Worm (Caenorhabditis elegans) whole organism, midembryonic: ENCODE measurements around the gene ZK856.19.

ENCODE experiments used
- T22C8.4 ChIP-seq: fragments of 200-800 bp; sonication (Bioruptor generic); IDR thresholded peaks from 2 replicates; pipeline ENCODE4 v1.3.6; 2022; ENCODE audit warnings: missing genetic modification characterization, missing compliant biosample characterization
- cog-1 ChIP-seq: sonication (generic microtip); optimal IDR thresholded peaks from 2 replicates; lab custom pipeline; 2016; ENCODE audit warnings: missing genetic modification characterization, missing compliant biosample characterization
- flt-1 ChIP-seq: fragments of 200-800 bp; sonication (Bioruptor generic); IDR thresholded peaks from 2 replicates; pipeline ENCODE4 v1.3.6; 2022; ENCODE audit warnings: missing genetic modification characterization, missing compliant biosample characterization
- klf-2 ChIP-seq: fragments of 200-800 bp; sonication (Bioruptor generic); conservative IDR thresholded peaks from 2 replicates; pipeline ENCODE4 v1.3.6; 2022; ENCODE audit warnings: missing genetic modification reagents, missing genetic modification characterization, missing compliant biosample characterization
- med-1 ChIP-seq: sonication (generic microtip); optimal IDR thresholded peaks from 2 replicates; lab custom pipeline; 2017; ENCODE audit warnings: missing genetic modification characterization, mild to moderate bottlenecking, missing compliant biosample characterization, antibody characterized with exemption, missing genetic modification reagents; ENCODE audit not compliant: insufficient read depth
- ref-1 ChIP-seq: fragments of 200-800 bp; sonication (Bioruptor generic); conservative IDR thresholded peaks from 2 replicates; pipeline ENCODE4 v1.3.6; 2022; ENCODE audit warnings: missing genetic modification reagents, missing genetic modification characterization, missing compliant biosample characterization
- tab-1 ChIP-seq: fragments of 200-800 bp; sonication (Bioruptor generic); IDR thresholded peaks from 2 replicates; pipeline ENCODE4 v1.3.6; 2022; ENCODE audit warnings: missing genetic modification characterization, missing compliant biosample characterization
- ztf-23 ChIP-seq: fragments of 200-800 bp; sonication (Bioruptor generic); IDR thresholded peaks from 2 replicates; pipeline ENCODE4 v1.3.6; 2022; ENCODE audit warnings: missing genetic modification reagents, missing genetic modification characterization, missing compliant biosample characterization
- ztf-29 ChIP-seq: fragments of 200-800 bp; sonication (Bioruptor generic); IDR thresholded peaks from 2 replicates; pipeline ENCODE4 v1.3.6; 2022; ENCODE audit warnings: missing genetic modification reagents, missing genetic modification characterization, missing compliant biosample characterization

ZK856.19 gene

ce11 chrV:10204863-10205338 is at the start of gene ZK856.19, which contains the start of gene ZK856.11:
Gene ZK856.19, minus strand, starts transcription at chrV:10204913.
Gene ZK856.11, minus strand, starts transcription at chrV:10204938.
- no peak for TF ChIP-seq klf-2 (GFP tag; lab: Robert Waterston, UW)
- no peak for TF ChIP-seq cog-1 (tag; lab: Kevin White, UChicago)
- no peak for TF ChIP-seq med-1 (GFP tag; lab: Kevin White, UChicago)
- no peak for TF ChIP-seq ztf-23
- TF ChIP-seq T22C8.4 (GFP tag; lab: Robert Waterston, UW) = no peak
- TF ChIP-seq tab-1 (GFP tag; lab: Robert Waterston, UW) = no peak
- TF ChIP-seq flt-1 (GFP tag; lab: Robert Waterston, UW) = no peak
- TF ChIP-seq ref-1 = no peak
- TF ChIP-seq ztf-29 = no peak

- no peak for TF ChIP-seq cog-1 (tag; lab: Kevin White, UChicago)
- no peak for TF ChIP-seq ztf-29
- TF ChIP-seq ztf-23 = no peak
- TF ChIP-seq ref-1 = no peak
- no peak for TF ChIP-seq flt-1 (GFP tag; lab: Robert Waterston, UW)
- no peak for TF ChIP-seq med-1 (GFP tag; lab: Kevin White, UChicago)
- no peak for TF ChIP-seq T22C8.4 (GFP tag; lab: Robert Waterston, UW)
- TF ChIP-seq klf-2 (GFP tag; lab: Robert Waterston, UW) = no peak
- TF ChIP-seq tab-1 (GFP tag; lab: Robert Waterston, UW) = no peak
Observed at ce11 chrV:10252682-10253081, 48.0 kb upstream of the ZK856.19 start.

ce11 chrV:10249515-10249914 is 44.8 kb upstream of the ZK856.19 start:
- TF ChIP-seq tab-1 (GFP tag; lab: Robert Waterston, UW) (no peak), cog-1 (tag; lab: Kevin White, UChicago) (no peak), med-1 (GFP tag; lab: Kevin White, UChicago) (no peak), ztf-23 (no peak), T22C8.4 (GFP tag; lab: Robert Waterston, UW) (no peak), flt-1 (GFP tag; lab: Robert Waterston, UW) (no peak), klf-2 (GFP tag; lab: Robert Waterston, UW) (no peak), ref-1 (no peak), ztf-29 (no peak)

ce11 chrV:10248255-10248979 is 43.7 kb upstream of the ZK856.19 start, which contains the start of gene akt-1:
Gene akt-1, plus strand, starts transcription at chrV:10248905.
- TF ChIP-seq T22C8.4 (GFP tag; lab: Robert Waterston, UW) (no peak), ref-1 (no peak), med-1 (GFP tag; lab: Kevin White, UChicago) (no peak), ztf-29 (no peak), ztf-23 (no peak), klf-2 (GFP tag; lab: Robert Waterston, UW) (no peak), cog-1 (tag; lab: Kevin White, UChicago) (no peak), flt-1 (GFP tag; lab: Robert Waterston, UW) (no peak), tab-1 (GFP tag; lab: Robert Waterston, UW) (no peak)

- no peak for TF ChIP-seq med-1 (GFP tag; lab: Kevin White, UChicago)
- no peak for TF ChIP-seq flt-1 (GFP tag; lab: Robert Waterston, UW)
- no peak for TF ChIP-seq T22C8.4 (GFP tag; lab: Robert Waterston, UW)
- no peak for TF ChIP-seq ref-1
- TF ChIP-seq ztf-23 = no peak
- TF ChIP-seq ztf-29 = no peak
- TF ChIP-seq tab-1 (GFP tag; lab: Robert Waterston, UW) = no peak
- no peak for TF ChIP-seq cog-1 (tag; lab: Kevin White, UChicago)
- no peak for TF ChIP-seq klf-2 (GFP tag; lab: Robert Waterston, UW)
Observed at ce11 chrV:10247673-10248239, 43.0 kb upstream of the ZK856.19 start.

ce11 chrV:10246967-10247366 is 42.3 kb upstream of the ZK856.19 start:
- no peak for TF ChIP-seq flt-1 (GFP tag; lab: Robert Waterston, UW)
- TF ChIP-seq klf-2 (GFP tag; lab: Robert Waterston, UW) = no peak
- TF ChIP-seq ref-1 = no peak
- no peak for TF ChIP-seq ztf-29
- no peak for TF ChIP-seq T22C8.4 (GFP tag; lab: Robert Waterston, UW)
- TF ChIP-seq med-1 (GFP tag; lab: Kevin White, UChicago) = no peak
- TF ChIP-seq ztf-23 = no peak
- no peak for TF ChIP-seq cog-1 (tag; lab: Kevin White, UChicago)
- TF ChIP-seq tab-1 (GFP tag; lab: Robert Waterston, UW) = no peak

- TF ChIP-seq T22C8.4 (GFP tag; lab: Robert Waterston, UW) (no peak), ref-1 (no peak), cog-1 (tag; lab: Kevin White, UChicago) (no peak), klf-2 (GFP tag; lab: Robert Waterston, UW) (no peak), med-1 (GFP tag; lab: Kevin White, UChicago) (no peak), ztf-29 (no peak), flt-1 (GFP tag; lab: Robert Waterston, UW) (no peak), ztf-23 (no peak), tab-1 (GFP tag; lab: Robert Waterston, UW) (no peak)
Observed at ce11 chrV:10246443-10246885, 41.8 kb upstream of the ZK856.19 start.

- no peak for TF ChIP-seq tab-1 (GFP tag; lab: Robert Waterston, UW)
- TF ChIP-seq T22C8.4 (GFP tag; lab: Robert Waterston, UW) = no peak
- no peak for TF ChIP-seq med-1 (GFP tag; lab: Kevin White, UChicago)
- no peak for TF ChIP-seq klf-2 (GFP tag; lab: Robert Waterston, UW)
- no peak for TF ChIP-seq flt-1 (GFP tag; lab: Robert Waterston, UW)
- no peak for TF ChIP-seq ztf-29
- TF ChIP-seq ref-1 = no peak
- TF ChIP-seq cog-1 (tag; lab: Kevin White, UChicago) = no peak
- no peak for TF ChIP-seq ztf-23
Observed at ce11 chrV:10245615-10246014, 40.9 kb upstream of the ZK856.19 start.
